Fruit fly (Drosophila melanogaster) whole organism: ENCODE data around the gene Eip78C.

Source experiments
- CG8478 ChIP-seq: fragments of >200 bp; optimal IDR thresholded peaks from 2 replicates; lab custom pipeline; 2018; ENCODE audit warnings: inconsistent platforms
- Dll ChIP-seq: fragments of >200 bp; optimal IDR thresholded peaks from 2 replicates; lab custom pipeline; 2017
- EcR ChIP-seq, 2 experiments: fragments of >200 bp; optimal IDR thresholded peaks; 2 replicates each; lab custom pipeline; 2017; ENCODE audit warnings: missing biosample characterization in 2 of 2, missing genetic modification characterization in 2 of 2, missing genetic modification reagents in 2 of 2
- pan ChIP-seq: fragments of >200 bp; optimal IDR thresholded peaks from 2 replicates; lab custom pipeline; 2017
- psq ChIP-seq: fragments of >200 bp; optimal IDR thresholded peaks from 2 replicates; lab custom pipeline; 2017
- usp ChIP-seq: fragments of >200 bp; optimal IDR thresholded peaks from 2 replicates; lab custom pipeline; 2017; ENCODE audit warnings: missing biosample characterization, missing genetic modification characterization, mixed read lengths

dm6 chr3L:21279168-21279567, 52.8 kb downstream of the Eip78C start:
- TF ChIP-seq pan (lab: Kevin White, UChicago) (no peak), psq (lab: Kevin White, UChicago) (no peak), EcR (GFP tag; optimal IDR thresholded peaks at IDR 0.05; lab: Kevin White, UChicago) (no peak), CG8478 (lab: Kevin White, UChicago) (no peak), Dll (lab: Kevin White, UChicago) (no peak), usp (GFP tag; lab: Kevin White, UChicago) (no peak)
